Worm (Caenorhabditis elegans): ENCODE data around the gene soap-1.

ce11 chrV:7246951-7247350, 32.2 kb upstream of the soap-1 start, which contains the start of gene C05C8.7:
- no peak for TF ChIP-seq ama-1 (optimal IDR thresholded peaks at IDR 0.05)
- no peak for TF ChIP-seq ama-1 (GFP tag; optimal IDR thresholded peaks at IDR 0.05)
- TF ChIP-seq lsl-1 (GFP tag; optimal IDR thresholded peaks at IDR 0.05) = no peak
- TF ChIP-seq snpc-4 (GFP tag; optimal IDR thresholded peaks at IDR 0.05) = no peak
- TF ChIP-seq snpc-4 (tag; optimal IDR thresholded peaks at IDR 0.05) = no peak
- TF ChIP-seq ztf-18 (tag; optimal IDR thresholded peaks at IDR 0.05) = no peak
- TF ChIP-seq Y56A3A.18 (GFP tag; IDR thresholded peaks at IDR 0.05) = no peak
